Worm (Caenorhabditis elegans) whole organism, mixed stage, embryonic: ENCODE data around the gene his-38.

Experiments used
- M03D4.4 ChIP-seq: sonication (generic microtip); optimal IDR thresholded peaks from 2 replicates; lab custom pipeline; 2017; ENCODE audit warnings: mild to moderate bottlenecking, missing genetic modification characterization, missing compliant biosample characterization
- ceh-43 ChIP-seq: fragments of 200-800 bp; sonication (Bioruptor generic); optimal IDR thresholded peaks from 2 replicates; lab custom pipeline; 2018; ENCODE audit warnings: mild to moderate bottlenecking, missing genetic modification characterization, moderate library complexity, missing compliant biosample characterization
- elt-1 ChIP-seq: sonication (generic microtip); optimal IDR thresholded peaks from 2 replicates; lab custom pipeline; 2017; ENCODE audit warnings: missing genetic modification characterization, mild to moderate bottlenecking, missing compliant biosample characterization, antibody characterized with exemption, moderate library complexity, borderline replicate concordance; ENCODE audit not compliant: insufficient read depth
- mls-2 ChIP-seq: sonication (generic microtip); optimal IDR thresholded peaks from 2 replicates; lab custom pipeline; 2016; ENCODE audit warnings: mild to moderate bottlenecking, missing genetic modification characterization, moderate library complexity, missing compliant biosample characterization
- pha-4 ChIP-seq: fragments of 150-350 bp; optimal IDR thresholded peaks from 2 replicates; lab custom pipeline; 2018; ENCODE audit warnings: missing biosample characterization, missing genetic modification reagents, missing genetic modification characterization
- snpc-4 ChIP-seq: fragments of 150-350 bp; optimal IDR thresholded peaks from 2 replicates; lab custom pipeline; 2014; ENCODE audit warnings: missing biosample characterization, missing genetic modification characterization
- unc-62 ChIP-seq: fragments of 150-350 bp; optimal IDR thresholded peaks from 2 replicates; lab custom pipeline; 2014; ENCODE audit warnings: missing biosample characterization, missing genetic modification reagents, missing genetic modification characterization

- TF ChIP-seq elt-1 (tag; lab: Kevin White, UChicago) (no peak), pha-4 (tag; lab: Kevin White, UChicago) (no peak), snpc-4 (tag; lab: Kevin White, UChicago) (no peak), unc-62 (GFP tag; lab: Kevin White, UChicago) (no peak), M03D4.4 (tag; lab: Kevin White, UChicago) (no peak), ceh-43 (GFP tag; lab: Kevin White, UChicago) (no peak), mls-2 (no peak)
These were observed 6.6 kb downstream of the his-38 start for ce11 chrX:7303115-7303514.
